Worm (Caenorhabditis elegans) whole organism, young adult: ENCODE results near the gene cacn-1.

ENCODE experiments used
- B0019.2 ChIP-seq: fragments of 200-800 bp; sonication (Bioruptor generic); conservative IDR thresholded peaks from 2 replicates; pipeline ENCODE4 v1.3.6; 2022; ENCODE audit warnings: missing genetic modification reagents, missing genetic modification characterization, missing compliant biosample characterization
- B0035.1 ChIP-seq: sonication (generic microtip); optimal IDR thresholded peaks from 2 replicates; lab custom pipeline; 2016; ENCODE audit warnings: missing genetic modification characterization, mild to moderate bottlenecking, missing compliant biosample characterization, missing genotype, missing genetic modification reagents
- B0261.1 ChIP-seq: sonication (generic microtip); optimal IDR thresholded peaks from 2 replicates; lab custom pipeline; 2016; ENCODE audit warnings: mild to moderate bottlenecking, missing genetic modification characterization, moderate library complexity, missing compliant biosample characterization
- C06A6.2 ChIP-seq: fragments of 200-800 bp; sonication (Bioruptor generic); conservative IDR thresholded peaks from 2 replicates; pipeline ENCODE4 v1.3.6; 2022; ENCODE audit warnings: missing genetic modification characterization, missing compliant biosample characterization
- C17E4.6 ChIP-seq: fragments of 200-800 bp; sonication (Bioruptor generic); IDR thresholded peaks from 2 replicates; pipeline ENCODE4 v1.3.6; 2022; ENCODE audit warnings: missing genetic modification reagents, missing genetic modification characterization, missing compliant biosample characterization
- F10E7.11 ChIP-seq: sonication (generic microtip); optimal IDR thresholded peaks from 2 replicates; lab custom pipeline; 2017; ENCODE audit warnings: mild to moderate bottlenecking, missing genetic modification characterization, moderate library complexity, missing compliant biosample characterization
- F22D6.2 ChIP-seq: sonication (generic microtip); optimal IDR thresholded peaks from 2 replicates; lab custom pipeline; 2016; ENCODE audit warnings: mild to moderate bottlenecking, missing genetic modification characterization, missing compliant biosample characterization
- K11D2.4 ChIP-seq: fragments of 200-800 bp; sonication (Bioruptor generic); IDR thresholded peaks from 2 replicates; pipeline ENCODE4 v1.3.6; 2022; ENCODE audit warnings: missing genetic modification reagents, missing genetic modification characterization, missing compliant biosample characterization
- Y53F4B.3 ChIP-seq: fragments of 200-800 bp; sonication (Bioruptor generic); IDR thresholded peaks from 2 replicates; pipeline ENCODE4 v1.3.6; 2022; ENCODE audit warnings: missing genetic modification reagents, missing genetic modification characterization, missing compliant biosample characterization
- Y53G8AR.9 ChIP-seq: fragments of 200-800 bp; sonication (Bioruptor generic); conservative IDR thresholded peaks from 2 replicates; pipeline ENCODE4 v1.3.6; 2022; ENCODE audit warnings: missing genetic modification reagents, missing genetic modification characterization, missing compliant biosample characterization
- ZK185.1 ChIP-seq: sonication (generic microtip); optimal IDR thresholded peaks from 2 replicates; lab custom pipeline; 2016; ENCODE audit warnings: mild to moderate bottlenecking, missing genetic modification characterization, missing compliant biosample characterization; ENCODE audit not compliant: poor library complexity, severe bottlenecking
- bed-2 ChIP-seq: fragments of 200-800 bp; sonication (Bioruptor generic); IDR thresholded peaks from 2 replicates; pipeline ENCODE4 v1.3.6; 2022; ENCODE audit warnings: missing genetic modification reagents, missing genetic modification characterization, missing compliant biosample characterization
- ccch-3 ChIP-seq: fragments of 200-800 bp; sonication (Bioruptor generic); optimal IDR thresholded peaks from 2 replicates; lab custom pipeline; 2018; ENCODE audit warnings: mild to moderate bottlenecking, missing genetic modification characterization, missing compliant biosample characterization
- ceh-100 ChIP-seq: fragments of 200-800 bp; sonication (Bioruptor generic); IDR thresholded peaks from 2 replicates; pipeline ENCODE4 v1.3.6; 2022; ENCODE audit warnings: missing genetic modification reagents, missing genetic modification characterization, missing compliant biosample characterization
- ceh-27 ChIP-seq: fragments of 200-800 bp; sonication (Bioruptor generic); optimal IDR thresholded peaks from 2 replicates; lab custom pipeline; 2018; ENCODE audit warnings: mild to moderate bottlenecking, missing genetic modification characterization, moderate library complexity, missing compliant biosample characterization
- dox-1 ChIP-seq: fragments of 200-800 bp; sonication (Bioruptor generic); IDR thresholded peaks from 2 replicates; pipeline ENCODE4 v1.3.6; 2022; ENCODE audit warnings: missing genetic modification reagents, missing genetic modification characterization, missing compliant biosample characterization
- efl-1 ChIP-seq: fragments of 150-350 bp; optimal IDR thresholded peaks from 2 replicates; lab custom pipeline; 2014; ENCODE audit warnings: missing biosample characterization, missing genetic modification reagents, missing genetic modification characterization
- egl-44 ChIP-seq: fragments of 200-800 bp; sonication (Bioruptor generic); IDR thresholded peaks from 2 replicates; pipeline ENCODE4 v1.3.6; 2022; ENCODE audit warnings: missing genetic modification reagents, missing genetic modification characterization, missing compliant biosample characterization
- egrh-3 ChIP-seq: fragments of 200-800 bp; sonication (Bioruptor generic); IDR thresholded peaks from 2 replicates; pipeline ENCODE4 v1.3.6; 2022; ENCODE audit warnings: missing genetic modification reagents, missing genetic modification characterization, missing compliant biosample characterization
- ets-4 ChIP-seq: fragments of 200-800 bp; sonication (Bioruptor generic); optimal IDR thresholded peaks from 2 replicates; lab custom pipeline; 2018; ENCODE audit warnings: mild to moderate bottlenecking, missing genetic modification characterization, missing compliant biosample characterization
- gei-17 ChIP-seq: fragments of 200-800 bp; sonication (Bioruptor generic); optimal IDR thresholded peaks from 2 replicates; lab custom pipeline; 2018; ENCODE audit warnings: mild to moderate bottlenecking, missing genetic modification characterization, missing compliant biosample characterization
- hlh-26 ChIP-seq: fragments of 200-800 bp; sonication (Bioruptor generic); conservative IDR thresholded peaks from 2 replicates; pipeline ENCODE4 v1.3.6; 2022; ENCODE audit warnings: missing genetic modification reagents, missing genetic modification characterization, missing compliant biosample characterization
- hrde-1 ChIP-seq: sonication (generic microtip); optimal IDR thresholded peaks from 2 replicates; lab custom pipeline; 2016; ENCODE audit warnings: missing genetic modification characterization, mild to moderate bottlenecking, missing compliant biosample characterization, moderate library complexity, missing genotype, missing genetic modification reagents, borderline replicate concordance
- lag-1 ChIP-seq: fragments of 200-800 bp; sonication (Bioruptor generic); IDR thresholded peaks from 2 replicates; pipeline ENCODE4 v1.3.6; 2022; ENCODE audit warnings: missing genetic modification reagents, missing genetic modification characterization, missing compliant biosample characterization
- lin-40 ChIP-seq: sonication (generic microtip); optimal IDR thresholded peaks from 2 replicates; lab custom pipeline; 2016; ENCODE audit warnings: missing genetic modification characterization, mild to moderate bottlenecking, missing compliant biosample characterization, missing genotype, missing genetic modification reagents
- lir-1 ChIP-seq: fragments of 200-800 bp; sonication (Bioruptor generic); conservative IDR thresholded peaks from 2 replicates; pipeline ENCODE4 v1.3.6; 2022; ENCODE audit warnings: missing genetic modification reagents, missing genetic modification characterization, missing compliant biosample characterization
- lsl-1 ChIP-seq: fragments of 200-800 bp; sonication (Bioruptor generic); optimal IDR thresholded peaks from 2 replicates; lab custom pipeline; 2018; ENCODE audit warnings: mild to moderate bottlenecking, missing genetic modification characterization, moderate library complexity, missing compliant biosample characterization
- madf-10 ChIP-seq: sonication (generic microtip); optimal IDR thresholded peaks from 2 replicates; lab custom pipeline; 2016; ENCODE audit warnings: mild to moderate bottlenecking, missing genetic modification characterization, missing compliant biosample characterization
- mcd-1 ChIP-seq: fragments of 200-800 bp; sonication (Bioruptor generic); IDR thresholded peaks from 2 replicates; pipeline ENCODE4 v1.3.6; 2022; ENCODE audit warnings: missing genetic modification reagents, missing genetic modification characterization, missing compliant biosample characterization
- nfya-1 ChIP-seq: sonication (generic microtip); optimal IDR thresholded peaks from 2 replicates; lab custom pipeline; 2017; ENCODE audit warnings: antibody characterized with exemption, missing compliant biosample characterization, missing genetic modification characterization, borderline replicate concordance; ENCODE audit not compliant: insufficient read depth
- nfyb-1 ChIP-seq: fragments of 200-800 bp; sonication (Bioruptor generic); IDR thresholded peaks from 2 replicates; pipeline ENCODE4 v1.3.6; 2022; ENCODE audit warnings: missing genetic modification reagents, missing genetic modification characterization, missing compliant biosample characterization
- pbrm-1 ChIP-seq: fragments of 200-800 bp; sonication (Bioruptor generic); IDR thresholded peaks from 2 replicates; pipeline ENCODE4 v1.3.6; 2022; ENCODE audit warnings: missing genetic modification reagents, missing genetic modification characterization, missing compliant biosample characterization
- rcor-1 ChIP-seq: fragments of 200-800 bp; sonication (Bioruptor generic); IDR thresholded peaks from 2 replicates; pipeline ENCODE4 v1.3.6; 2022; ENCODE audit warnings: missing genetic modification reagents, missing genetic modification characterization, missing compliant biosample characterization
- rec-8 ChIP-seq, 2 experiments: sonication (generic microtip); optimal IDR thresholded peaks; 2 replicates each; lab custom pipeline; 2016; ENCODE audit warnings: mild to moderate bottlenecking in 2 of 2, missing genetic modification characterization in 2 of 2, missing genetic modification reagents in 2 of 2, missing genotype in 2 of 2, missing biosample characterization in 1 of 2, missing compliant biosample characterization in 1 of 2, moderate library complexity in 1 of 2
- repo-1 ChIP-seq: sonication (generic microtip); optimal IDR thresholded peaks from 2 replicates; lab custom pipeline; 2017; ENCODE audit warnings: mild to moderate bottlenecking, missing genetic modification characterization, missing compliant biosample characterization
- snpc-4 ChIP-seq, 5 experiments: fragments of 150-350 bp in 1 of 5; sonication (generic microtip) in 4 of 5; optimal IDR thresholded peaks; 2 replicates each; lab custom pipeline; 2014 to 2018; ENCODE audit warnings: missing genetic modification characterization in 5 of 5, missing biosample characterization in 3 of 5, antibody characterized with exemption in 2 of 5, mild to moderate bottlenecking in 2 of 5, missing compliant biosample characterization in 2 of 5, missing genotype in 2 of 5, moderate library complexity in 2 of 5, missing genetic modification reagents in 1 of 5
- somi-1 ChIP-seq: fragments of 200-800 bp; sonication (Bioruptor generic); optimal IDR thresholded peaks from 2 replicates; lab custom pipeline; 2018; ENCODE audit warnings: mild to moderate bottlenecking, missing genetic modification characterization, missing compliant biosample characterization
- sptf-2 ChIP-seq: fragments of 200-800 bp; sonication (Bioruptor generic); optimal IDR thresholded peaks from 2 replicates; lab custom pipeline; 2018; ENCODE audit warnings: mild to moderate bottlenecking, missing genetic modification characterization, missing compliant biosample characterization
- tbp1 ChIP-seq: fragments of 200-800 bp; sonication (Bioruptor generic); optimal IDR thresholded peaks from 2 replicates; lab custom pipeline; 2018; ENCODE audit warnings: mild to moderate bottlenecking, missing genetic modification characterization, missing compliant biosample characterization
- tlf-1 ChIP-seq: fragments of 200-800 bp; sonication (Bioruptor generic); optimal IDR thresholded peaks from 2 replicates; lab custom pipeline; 2018; ENCODE audit warnings: mild to moderate bottlenecking, missing genetic modification characterization, missing compliant biosample characterization
- unc-130 ChIP-seq: sonication (generic microtip); optimal IDR thresholded peaks from 2 replicates; lab custom pipeline; 2016; ENCODE audit warnings: missing genetic modification reagents, missing genetic modification characterization, missing compliant biosample characterization
- zfh-2 ChIP-seq: fragments of 200-800 bp; sonication (Bioruptor generic); conservative IDR thresholded peaks from 2 replicates; pipeline ENCODE4 v1.3.6; 2022; ENCODE audit warnings: missing genetic modification reagents, missing genetic modification characterization, missing compliant biosample characterization
- ztf-18 ChIP-seq: sonication (generic microtip); optimal IDR thresholded peaks from 2 replicates; lab custom pipeline; 2016; ENCODE audit warnings: missing genotype, mild to moderate bottlenecking, missing genetic modification characterization, missing compliant biosample characterization
- ztf-28 ChIP-seq: fragments of 200-800 bp; sonication (Bioruptor generic); IDR thresholded peaks from 2 replicates; pipeline ENCODE4 v1.3.6; 2022; ENCODE audit warnings: missing genetic modification reagents, missing genetic modification characterization, missing compliant biosample characterization

Gene cacn-1

DNA sequence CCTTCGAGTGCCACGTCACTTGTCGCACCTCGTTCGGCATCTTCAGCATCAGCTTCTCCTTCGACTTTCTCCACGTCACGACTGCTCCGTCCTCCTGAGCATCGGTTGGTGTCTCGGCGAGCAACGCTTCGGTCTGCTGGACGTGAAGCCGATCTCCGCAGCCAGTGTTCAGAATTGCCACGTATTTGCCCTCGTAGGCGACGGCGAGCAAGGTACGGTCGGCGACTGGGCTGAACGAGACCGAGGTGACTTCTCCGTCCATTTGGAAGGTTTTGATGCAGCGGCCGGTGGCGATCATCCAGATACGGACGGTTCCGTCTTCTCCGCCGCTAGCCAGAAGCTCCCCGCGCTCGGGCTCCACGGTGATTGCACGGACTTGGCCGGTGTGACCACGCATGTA, 10.3 kb upstream of the cacn-1 start:
- TF ChIP-seq lsl-1 (GFP tag; lab: Kevin White, UChicago) = no peak
- TF ChIP-seq ztf-28 (GFP tag; lab: Robert Waterston, UW) = no peak
- TF ChIP-seq gei-17 (GFP tag; lab: Kevin White, UChicago) = no peak
- no peak for TF ChIP-seq ceh-100 (GFP tag; lab: Robert Waterston, UW)
- TF ChIP-seq F10E7.11 (tag; lab: Kevin White, UChicago) = no peak
- peak; percentile 80 for TF ChIP-seq zfh-2 (GFP tag; lab: Robert Waterston, UW)
- TF ChIP-seq hlh-26 (GFP tag; lab: Robert Waterston, UW) = no peak
- TF ChIP-seq sptf-2 (GFP tag; lab: Kevin White, UChicago) = no peak
- peak; percentile 62; the same call in 1 of the 2 replicates for TF ChIP-seq egrh-3
- TF ChIP-seq C17E4.6 (GFP tag; lab: Robert Waterston, UW) = no peak
- TF ChIP-seq ZK185.1 (tag; lab: Kevin White, UChicago) = no peak
- TF ChIP-seq efl-1 (GFP tag; lab: Kevin White, UChicago) = no peak

DNA sequence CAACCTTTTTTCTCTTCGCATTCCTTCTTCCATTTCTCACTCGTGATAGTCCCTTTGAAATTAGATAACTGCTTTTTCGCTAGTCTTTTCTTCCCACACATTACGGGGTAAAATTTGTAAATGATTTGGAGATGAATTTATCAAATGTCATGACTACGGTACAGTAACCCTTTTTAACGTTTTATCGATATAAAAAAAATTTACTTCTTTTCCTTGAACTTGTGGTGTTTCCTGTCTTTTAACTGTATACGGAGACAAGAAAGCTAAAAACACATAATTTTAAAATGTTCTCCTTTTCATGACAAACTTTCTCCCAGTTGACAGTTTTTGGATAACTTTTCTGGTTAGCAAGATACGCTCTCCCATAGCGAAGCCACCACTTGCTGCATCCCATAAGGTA, 8.1 kb upstream of the cacn-1 start, which contains the start of gene W03H9.1:
Gene W03H9.1 (minus strand): TSS at position 101 of the 400 bp plus-strand sequence.
- TF ChIP-seq tlf-1 (GFP tag; lab: Kevin White, UChicago) (no peak), egl-44 (GFP tag; lab: Robert Waterston, UW) (no peak), B0035.1 (tag; lab: Kevin White, UChicago) (no peak), lag-1 (no peak), repo-1 (tag; lab: Kevin White, UChicago) (no peak), nfyb-1 (GFP tag; lab: Robert Waterston, UW) (no peak), rcor-1 (GFP tag; lab: Robert Waterston, UW) (no peak), egrh-3 (no peak), hrde-1 (no peak), F22D6.2 (tag; lab: Kevin White, UChicago) (no peak), B0261.1 (tag; lab: Kevin White, UChicago) (no peak), tbp1 (GFP tag; lab: Kevin White, UChicago) (no peak), ets-4 (GFP tag; lab: Kevin White, UChicago) (no peak), C06A6.2 (GFP tag; lab: Robert Waterston, UW) (no peak)

- TF ChIP-seq ceh-27 (GFP tag; lab: Kevin White, UChicago) = peak; percentile 77
- TF ChIP-seq ztf-18 = peak; percentile 60
- TF ChIP-seq hrde-1 = no peak
- peak; percentile 46 for TF ChIP-seq ccch-3 (GFP tag; lab: Kevin White, UChicago)
- TF ChIP-seq lsl-1 (GFP tag; lab: Kevin White, UChicago) = peak; percentile 9
- peak; percentile 69 for TF ChIP-seq mcd-1 (GFP tag; lab: Robert Waterston, UW)
- TF ChIP-seq Y53F4B.3 (GFP tag; lab: Robert Waterston, UW) = no peak
- TF ChIP-seq unc-130 (GFP tag; lab: Kevin White, UChicago) = peak; percentile 7
- peak; percentile 30; the same call in 1 of the 2 replicates for TF ChIP-seq lir-1 (GFP tag; lab: Robert Waterston, UW)
- TF ChIP-seq K11D2.4 (GFP tag; lab: Robert Waterston, UW) = 0 out of 2 replicates have a peak, but pooled peaks have one; percentile 23
- TF ChIP-seq Y53G8AR.9 (GFP tag; lab: Robert Waterston, UW) = no peak
- peak; percentile 56; the same call in 1 of the 2 replicates for TF ChIP-seq bed-2 (GFP tag; lab: Robert Waterston, UW)
- TF ChIP-seq somi-1 (GFP tag; lab: Kevin White, UChicago) = peak; percentile 3
- no peak for TF ChIP-seq nfya-1 (tag; lab: Kevin White, UChicago)
- peak in 1 of 2 experiments; percentile 39 for TF ChIP-seq rec-8 (tag; optimal IDR thresholded peaks at IDR 0.05; lab: Kevin White, UChicago)
- TF ChIP-seq tbp1 (GFP tag; lab: Kevin White, UChicago) = peak; percentile 37
- TF ChIP-seq snpc-4 (GFP tag; optimal IDR thresholded peaks at IDR 0.05; lab: Kevin White, UChicago) = no peak
- TF ChIP-seq snpc-4 (tag; optimal IDR thresholded peaks at IDR 0.05; lab: Kevin White, UChicago) = peak in 2 of 4 experiments; percentile 26 to 41
- peak; percentile 50 for TF ChIP-seq lin-40 (tag; lab: Kevin White, UChicago)
- TF ChIP-seq pbrm-1 = peak; percentile 43; the same call in 1 of the 2 replicates
- peak; percentile 67 for TF ChIP-seq madf-10 (tag; lab: Kevin White, UChicago)
- TF ChIP-seq ceh-100 (GFP tag; lab: Robert Waterston, UW) = peak; percentile 96
- TF ChIP-seq dox-1 (GFP tag; lab: Robert Waterston, UW) = peak; percentile 79
- no peak for TF ChIP-seq B0019.2 (GFP tag; lab: Robert Waterston, UW)
Measured at ce11 chrII:14143838-14144268, 1.9 kb upstream of the cacn-1 start, which contains the start of gene W03H9.2. TSS of gene W03H9.2 (minus strand) at chrII:14143869.
